Fruit fly (Drosophila melanogaster) whole organism, embryonic: ENCODE data around the gene Miox.
A peak's percentile ranks its signal among the peaks of the same experiment; 100 is the strongest.

Experiments used
- CG10543 ChIP-seq: fragments of 200-800 bp; sonication (Bioruptor generic); optimal IDR thresholded peaks from 3 replicates; lab custom pipeline; 2017; ENCODE audit warnings: missing biosample characterization, mild to moderate bottlenecking, missing genetic modification characterization, moderate library complexity
- CG10979 ChIP-seq: fragments of 200-800 bp; sonication (Bioruptor generic); optimal IDR thresholded peaks from 2 replicates; lab custom pipeline; 2018; ENCODE audit warnings: missing biosample characterization, mild to moderate bottlenecking, missing genetic modification characterization, moderate library complexity
- CG14014 ChIP-seq: fragments of 200-800 bp; sonication (Bioruptor generic); IDR thresholded peaks from 2 replicates; pipeline ENCODE4 v1.3.6; 2022; ENCODE audit warnings: missing biosample characterization, missing genetic modification characterization
- CG15269 ChIP-seq: fragments of 200-800 bp; sonication (Bioruptor generic); optimal IDR thresholded peaks from 2 replicates; lab custom pipeline; 2018; ENCODE audit warnings: missing biosample characterization, mild to moderate bottlenecking, missing genetic modification characterization, moderate library complexity
- CG15514 ChIP-seq: fragments of 200-800 bp; sonication (Bioruptor generic); optimal IDR thresholded peaks from 3 replicates; lab custom pipeline; 2017; ENCODE audit warnings: missing biosample characterization, missing genetic modification characterization, mild to moderate bottlenecking, moderate library complexity, missing genetic modification reagents
- CG15601 ChIP-seq: fragments of 200-800 bp; sonication (Bioruptor generic); optimal IDR thresholded peaks from 3 replicates; lab custom pipeline; 2019; ENCODE audit warnings: missing biosample characterization, mild to moderate bottlenecking, missing genetic modification characterization, moderate library complexity
- CG1603 ChIP-seq: fragments of 200-800 bp; sonication (Bioruptor generic); optimal IDR thresholded peaks from 2 replicates; lab custom pipeline; 2019; ENCODE audit warnings: missing biosample characterization, mild to moderate bottlenecking, missing genetic modification characterization, moderate library complexity
- CG16813 ChIP-seq: fragments of 200-800 bp; sonication (Bioruptor generic); IDR thresholded peaks from 3 replicates; pipeline ENCODE4 v1.3.6; 2022; ENCODE audit warnings: missing biosample characterization, missing genetic modification characterization; ENCODE audit not compliant: partially characterized antibody
- CG18599 ChIP-seq: fragments of 200-800 bp; sonication (Bioruptor generic); optimal IDR thresholded peaks from 3 replicates; lab custom pipeline; 2017; ENCODE audit warnings: missing biosample characterization, missing genetic modification characterization, mild to moderate bottlenecking, moderate library complexity, missing genetic modification reagents
- CG30403 ChIP-seq: fragments of 200-800 bp; sonication (Bioruptor generic); optimal IDR thresholded peaks from 3 replicates; lab custom pipeline; 2016; ENCODE audit warnings: missing biosample characterization, missing genetic modification characterization
- CG32532 ChIP-seq: fragments of 200-800 bp; sonication (Bioruptor generic); IDR thresholded peaks from 2 replicates; pipeline ENCODE4 v1.3.6; 2022; ENCODE audit warnings: missing biosample characterization, missing genetic modification characterization
- CG3407 ChIP-seq: fragments of 200-800 bp; sonication (Bioruptor generic); optimal IDR thresholded peaks from 2 replicates; lab custom pipeline; 2018; ENCODE audit warnings: missing biosample characterization, mild to moderate bottlenecking, missing genetic modification characterization
- CG34376 ChIP-seq: fragments of 200-800 bp; sonication (Bioruptor generic); optimal IDR thresholded peaks from 2 replicates; lab custom pipeline; 2018; ENCODE audit warnings: missing biosample characterization, mild to moderate bottlenecking, missing genetic modification characterization
- CG3726 ChIP-seq: fragments of 200-800 bp; sonication (Bioruptor generic); IDR thresholded peaks from 3 replicates; pipeline ENCODE4, ENCODE4 v1.3.6; 2022; ENCODE audit warnings: missing biosample characterization, missing genetic modification characterization
- CG6791 ChIP-seq: fragments of 200-800 bp; sonication (Bioruptor generic); IDR thresholded peaks from 3 replicates; pipeline ENCODE4 v1.3.6; 2022; ENCODE audit warnings: missing biosample characterization, missing genetic modification characterization; ENCODE audit not compliant: partially characterized antibody
- CG7963 ChIP-seq: fragments of 200-800 bp; sonication (Bioruptor generic); IDR thresholded peaks from 3 replicates; pipeline ENCODE4 v1.3.6; 2022; ENCODE audit warnings: missing biosample characterization, missing genetic modification characterization; ENCODE audit not compliant: partially characterized antibody
- CG7987 ChIP-seq: fragments of 200-800 bp; sonication (Bioruptor generic); optimal IDR thresholded peaks from 2 replicates; lab custom pipeline; 2018; ENCODE audit warnings: missing biosample characterization, mild to moderate bottlenecking, missing genetic modification characterization, moderate library complexity
- CG8388 ChIP-seq: fragments of 200-800 bp; sonication (Bioruptor generic); optimal IDR thresholded peaks from 2 replicates; lab custom pipeline; 2019; ENCODE audit warnings: missing biosample characterization, mild to moderate bottlenecking, missing genetic modification characterization, moderate library complexity
- Dek ChIP-seq: fragments of 200-800 bp; sonication (Bioruptor generic); optimal IDR thresholded peaks from 3 replicates; lab custom pipeline; 2019; ENCODE audit warnings: missing biosample characterization, mild to moderate bottlenecking, missing genetic modification characterization, moderate library complexity
- Doc3 ChIP-seq: fragments of 200-800 bp; sonication (Bioruptor generic); IDR thresholded peaks from 3 replicates; pipeline ENCODE4 v1.3.6; 2022; ENCODE audit warnings: missing biosample characterization, missing genetic modification characterization; ENCODE audit not compliant: partially characterized antibody
- Ets97D ChIP-seq: fragments of 200-800 bp; sonication (Bioruptor generic); optimal IDR thresholded peaks from 3 replicates; lab custom pipeline; 2016; ENCODE audit warnings: missing biosample characterization, missing genetic modification characterization
- Fer2 ChIP-seq: fragments of 200-800 bp; sonication (Bioruptor generic); optimal IDR thresholded peaks from 2 replicates; lab custom pipeline; 2018; ENCODE audit warnings: missing biosample characterization, mild to moderate bottlenecking, missing genetic modification characterization, moderate library complexity
- HLHmδ ChIP-seq: fragments of 200-800 bp; sonication (Bioruptor generic); optimal IDR thresholded peaks from 2 replicates; lab custom pipeline; 2018; ENCODE audit warnings: missing biosample characterization, mild to moderate bottlenecking, missing genetic modification characterization, moderate library complexity
- Hsf ChIP-seq: fragments of 200-800 bp; sonication (Bioruptor generic); optimal IDR thresholded peaks from 3 replicates; lab custom pipeline; 2016; ENCODE audit warnings: missing biosample characterization, missing genetic modification characterization
- MBD-R2 ChIP-seq: fragments of 200-800 bp; sonication (Bioruptor generic); IDR thresholded peaks from 2 replicates; pipeline ENCODE4 v1.3.6; 2022; ENCODE audit warnings: missing biosample characterization, missing genetic modification characterization
- Ravus ChIP-seq: fragments of 200-800 bp; sonication (Bioruptor generic); IDR thresholded peaks from 2 replicates; pipeline ENCODE4 v1.3.6; 2022; ENCODE audit warnings: missing biosample characterization, missing genetic modification characterization
- Vsx1 ChIP-seq: fragments of 200-800 bp; sonication (Bioruptor generic); optimal IDR thresholded peaks from 2 replicates; lab custom pipeline; 2017; ENCODE audit warnings: missing biosample characterization, mild to moderate bottlenecking, missing genetic modification characterization, missing genetic modification reagents
- btn ChIP-seq: fragments of 200-800 bp; sonication (Bioruptor generic); optimal IDR thresholded peaks from 2 replicates; lab custom pipeline; 2016; ENCODE audit warnings: missing biosample characterization, missing genetic modification characterization
- crol ChIP-seq: fragments of 200-800 bp; sonication (Bioruptor generic); IDR thresholded peaks from 2 replicates; pipeline ENCODE4 v1.3.6; 2022; ENCODE audit warnings: missing biosample characterization, missing genetic modification characterization
- crp ChIP-seq, 2 experiments: fragments of 200-800 bp; sonication (Bioruptor generic); optimal IDR thresholded peaks; 2 replicates in 1 of 2; 3 replicates in 1 of 2; lab custom pipeline; 2017; ENCODE audit warnings: missing biosample characterization in 2 of 2, missing genetic modification characterization in 2 of 2, mild to moderate bottlenecking in 1 of 2, moderate library complexity in 1 of 2
- dimm ChIP-seq: fragments of 200-800 bp; sonication (Bioruptor generic); IDR thresholded peaks from 2 replicates; pipeline ENCODE4 v1.3.6; 2022; ENCODE audit warnings: missing biosample characterization, missing genetic modification characterization
- gem ChIP-seq: fragments of 200-800 bp; sonication (Bioruptor generic); optimal IDR thresholded peaks from 2 replicates; lab custom pipeline; 2019; ENCODE audit warnings: missing biosample characterization, mild to moderate bottlenecking, missing genetic modification characterization, moderate library complexity
- grn ChIP-seq: fragments of 200-800 bp; sonication (Bioruptor generic); optimal IDR thresholded peaks from 3 replicates; lab custom pipeline; 2017; ENCODE audit warnings: missing biosample characterization, missing genetic modification characterization
- inv ChIP-seq: fragments of 200-800 bp; sonication (Bioruptor generic); IDR thresholded peaks from 2 replicates; pipeline ENCODE4 v1.3.6; 2022; ENCODE audit warnings: missing biosample characterization, missing genetic modification characterization; ENCODE audit not compliant: partially characterized antibody
- oc ChIP-seq: fragments of 200-800 bp; sonication (Bioruptor generic); optimal IDR thresholded peaks from 2 replicates; lab custom pipeline; 2018; ENCODE audit warnings: missing biosample characterization, mild to moderate bottlenecking, missing genetic modification characterization, moderate library complexity
- onecut ChIP-seq: fragments of 200-800 bp; sonication (Bioruptor generic); IDR thresholded peaks from 2 replicates; pipeline ENCODE4 v1.3.6; 2022; ENCODE audit warnings: missing biosample characterization, missing genetic modification characterization
- pan ChIP-seq, 4 experiments: fragments of >200 bp in 3 of 4; fragments of 200-800 bp in 1 of 4; sonication (Bioruptor generic) in 1 of 4; optimal IDR thresholded peaks in 3 of 4; IDR thresholded peaks in 1 of 4; 2 replicates each; pipeline versions ENCODE4 v1.3.6 to Lab custom; 2017 to 2022; ENCODE audit warnings: missing biosample characterization in 2 of 4, missing genetic modification characterization in 2 of 4, mixed read lengths in 1 of 4
- salm ChIP-seq: fragments of 200-800 bp; sonication (Bioruptor generic); optimal IDR thresholded peaks from 2 replicates; lab custom pipeline; 2018; ENCODE audit warnings: missing biosample characterization, mild to moderate bottlenecking, missing genetic modification characterization
- sc ChIP-seq, 3 experiments: fragments of >200 bp in 2 of 3; fragments of 200-800 bp in 1 of 3; sonication (Bioruptor generic) in 1 of 3; optimal IDR thresholded peaks; 2 replicates in 2 of 3; 3 replicates in 1 of 3; lab custom pipeline; 2017; ENCODE audit warnings: mild to moderate bottlenecking in 1 of 3, missing biosample characterization in 1 of 3, missing genetic modification characterization in 1 of 3, missing genetic modification reagents in 1 of 3
- scrt ChIP-seq: fragments of 200-800 bp; sonication (Bioruptor generic); optimal IDR thresholded peaks from 2 replicates; lab custom pipeline; 2018; ENCODE audit warnings: missing biosample characterization, mild to moderate bottlenecking, missing genetic modification characterization, moderate library complexity
- sug ChIP-seq: fragments of 200-800 bp; optimal IDR thresholded peaks from 2 replicates; lab custom pipeline; 2019; ENCODE audit warnings: missing biosample characterization, mild to moderate bottlenecking, missing genetic modification characterization, moderate library complexity
- tin ChIP-seq: fragments of 200-800 bp; sonication (Bioruptor generic); optimal IDR thresholded peaks from 3 replicates; lab custom pipeline; 2016; ENCODE audit warnings: missing biosample characterization, missing genetic modification characterization
- tio ChIP-seq: fragments of 200-800 bp; sonication (Bioruptor generic); optimal IDR thresholded peaks from 2 replicates; lab custom pipeline; 2017; ENCODE audit warnings: missing biosample characterization, missing genetic modification characterization, inconsistent platforms
- tll ChIP-seq, 2 experiments: fragments of 200-800 bp in 1 of 2; fragments of >200 bp in 1 of 2; sonication (Bioruptor generic) in 1 of 2; optimal IDR thresholded peaks; 2 replicates each; lab custom pipeline; 2017 to 2019; ENCODE audit warnings: missing biosample characterization in 2 of 2, missing genetic modification characterization in 2 of 2, mild to moderate bottlenecking in 1 of 2, moderate library complexity in 1 of 2
- vnd ChIP-seq: fragments of 200-800 bp; sonication (Bioruptor generic); IDR thresholded peaks from 3 replicates; pipeline ENCODE4 v1.3.6; 2022; ENCODE audit warnings: missing biosample characterization, missing genetic modification characterization; ENCODE audit not compliant: partially characterized antibody

Gene Miox

dm6 chr3L:12184564-12185034, at the start of gene Miox:
Gene Miox, plus strand, starts transcription at chr3L:12184984.
- TF ChIP-seq tll (GFP tag; optimal IDR thresholded peaks at IDR 0.05; lab: Kevin White, UChicago) (no peak), sug (tag; lab: Kevin White, UChicago) (peak; percentile 75), oc (no peak), onecut (GFP tag; lab: Robert Waterston, UW) (no peak), dimm (GFP tag; lab: Robert Waterston, UW) (no peak), CG10543 (GFP tag; lab: Kevin White, UChicago) (peak; percentile 1), CG7987 (GFP tag; lab: Kevin White, UChicago) (peak; percentile 69), CG34376 (GFP tag; lab: Kevin White, UChicago) (peak; percentile 65), crol (GFP tag; lab: Robert Waterston, UW) (peak; percentile 16; the same call in 1 of the 2 replicates)

dm6 chr3L:12136630-12137029, 48.2 kb upstream of the Miox start, which contains the start of the genes CG5645 and Atg12:
Gene CG5645, minus strand, starts transcription at chr3L:12136706.
Gene Atg12, plus strand, starts transcription at chr3L:12136967.
- TF ChIP-seq CG15601 (tag; lab: Kevin White, UChicago) (peak; percentile 16), Ets97D (GFP tag; lab: Kevin White, UChicago) (peak; percentile 2), CG14014 (GFP tag; lab: Robert Waterston, UW) (peak; percentile 25; the same call in 1 of the 2 replicates), CG30403 (GFP tag; lab: Kevin White, UChicago) (peak; percentile 77), CG8388 (peak; percentile 64), CG15269 (tag; lab: Kevin White, UChicago) (peak; percentile 46), tio (GFP tag; lab: Kevin White, UChicago) (peak; percentile 8), CG18599 (peak; percentile 70), CG1603 (peak; percentile 44), CG16813 (GFP tag; lab: Robert Waterston, UW) (peak; percentile 74), CG7963 (GFP tag; lab: Robert Waterston, UW) (0 out of 3 replicates have a peak, but pooled peaks have one; percentile 36), CG6791 (peak; percentile 40; the same call in 1 of the 3 replicates), grn (GFP tag; lab: Kevin White, UChicago) (no peak), CG3726 (GFP tag; lab: Robert Waterston, UW) (no peak), Fer2 (no peak), vnd (GFP tag; lab: Robert Waterston, UW) (peak; percentile 74), CG32532 (GFP tag; lab: Robert Waterston, UW) (peak; percentile 74; the same call in 1 of the 2 replicates), inv (GFP tag; lab: Robert Waterston, UW) (peak; percentile 79), Doc3 (GFP tag; lab: Robert Waterston, UW) (peak; percentile 88), pan (optimal IDR thresholded peaks at IDR 0.05; lab: Kevin White, UChicago) (no peak), pan (GFP tag; optimal IDR thresholded peaks at IDR 0.05 in 1 of 2, IDR thresholded peaks at IDR 0.05 in 1 of 2) (peak in 1 of 2 experiments; percentile 69), salm (tag; lab: Kevin White, UChicago) (no peak), Vsx1 (GFP tag; lab: Kevin White, UChicago) (peak; percentile 97), tin (peak; percentile 79), MBD-R2 (peak; percentile 78), CG3407 (GFP tag; lab: Kevin White, UChicago) (no peak), Hsf (GFP tag; lab: Kevin White, UChicago) (peak; percentile 4), Dek (peak; percentile 27), crp (GFP tag; optimal IDR thresholded peaks at IDR 0.05; lab: Kevin White, UChicago) (peak in 1 of 2 experiments; percentile 2), CG15514 (GFP tag; lab: Kevin White, UChicago) (peak; percentile 73), HLHmδ (GFP tag; lab: Kevin White, UChicago) (no peak), CG10979 (tag; lab: Kevin White, UChicago) (peak; percentile 74), Ravus (GFP tag; lab: Robert Waterston, UW) (0 out of 2 replicates have a peak, but pooled peaks have one; percentile 2), btn (no peak), gem (tag; lab: Kevin White, UChicago) (peak; percentile 84), scrt (no peak), sc (optimal IDR thresholded peaks at IDR 0.05; lab: Kevin White, UChicago) (no peak), sc (GFP tag; optimal IDR thresholded peaks at IDR 0.05; lab: Kevin White, UChicago) (no peak)
